Worm (Caenorhabditis elegans) whole organism, young adult: ENCODE results near the gene W07A12.4.

Experiments
- B0336.3 ChIP-seq: fragments of 200-800 bp; sonication (Bioruptor generic); IDR thresholded peaks from 2 replicates; pipeline ENCODE4 v1.3.6; 2022; ENCODE audit warnings: missing genetic modification characterization, missing compliant biosample characterization
- dox-1 ChIP-seq: fragments of 200-800 bp; sonication (Bioruptor generic); IDR thresholded peaks from 2 replicates; pipeline ENCODE4 v1.3.6; 2022; ENCODE audit warnings: missing genetic modification reagents, missing genetic modification characterization, missing compliant biosample characterization
- dpff-1 ChIP-seq: sonication (generic microtip); optimal IDR thresholded peaks from 2 replicates; lab custom pipeline; 2017; ENCODE audit warnings: mild to moderate bottlenecking, missing genetic modification characterization, missing compliant biosample characterization
- efl-1 ChIP-seq: fragments of 150-350 bp; optimal IDR thresholded peaks from 2 replicates; lab custom pipeline; 2014; ENCODE audit warnings: missing biosample characterization, missing genetic modification reagents, missing genetic modification characterization
- egl-44 ChIP-seq: fragments of 200-800 bp; sonication (Bioruptor generic); IDR thresholded peaks from 2 replicates; pipeline ENCODE4 v1.3.6; 2022; ENCODE audit warnings: missing genetic modification reagents, missing genetic modification characterization, missing compliant biosample characterization
- lag-1 ChIP-seq: fragments of 200-800 bp; sonication (Bioruptor generic); IDR thresholded peaks from 2 replicates; pipeline ENCODE4 v1.3.6; 2022; ENCODE audit warnings: missing genetic modification reagents, missing genetic modification characterization, missing compliant biosample characterization
- sdz-38 ChIP-seq: sonication (generic microtip); optimal IDR thresholded peaks from 2 replicates; lab custom pipeline; 2016; ENCODE audit warnings: missing genotype, missing genetic modification characterization, missing compliant biosample characterization
- zim-3 ChIP-seq: sonication (generic microtip); optimal IDR thresholded peaks from 2 replicates; lab custom pipeline; 2017; ENCODE audit warnings: mild to moderate bottlenecking, missing genetic modification characterization, moderate library complexity, missing compliant biosample characterization

DNA sequence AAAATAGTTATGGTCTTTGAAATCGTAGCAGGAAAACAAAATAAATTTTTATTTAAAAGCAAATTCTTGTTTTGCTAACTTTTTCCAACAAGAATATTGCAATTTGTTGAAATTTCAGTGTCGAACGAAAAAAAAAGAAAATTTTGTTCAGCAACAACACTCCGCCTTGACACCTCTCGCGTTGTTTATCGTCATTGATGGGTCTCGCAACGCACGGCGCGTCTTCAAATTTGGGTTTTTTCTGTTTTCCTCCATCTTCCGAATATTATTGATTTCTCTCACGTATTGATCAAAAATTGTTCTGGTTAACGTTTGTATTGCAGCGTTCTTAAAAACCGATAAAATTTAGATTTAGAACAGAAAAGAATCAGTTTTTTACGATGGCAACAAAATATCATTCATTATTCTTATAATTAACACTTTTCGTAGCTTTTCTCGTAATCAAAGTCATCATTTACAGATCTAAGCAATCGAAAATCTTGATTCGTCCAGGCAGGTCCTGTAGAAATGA, 23.4 kb downstream of the W07A12.4 start, which contains the start of gene dpl-1:
- TF ChIP-seq dox-1 (GFP tag; lab: Robert Waterston, UW) (no peak), lag-1 (GFP tag; lab: Robert Waterston, UW) (no peak), dpff-1 (tag; lab: Kevin White, UChicago) (no peak), egl-44 (GFP tag; lab: Robert Waterston, UW) (no peak), efl-1 (peak; percentile 39), B0336.3 (no peak), sdz-38 (no peak), zim-3 (tag; lab: Kevin White, UChicago) (no peak)
